Worm (Caenorhabditis elegans) whole organism, L4 larva: Measurements from ENCODE around the gene sre-41.

Source experiments
- D1046.2 ChIP-seq: fragments of 200-800 bp; sonication (Bioruptor generic); IDR thresholded peaks from 2 replicates; pipeline ENCODE4 v1.3.6; 2022; ENCODE audit warnings: missing genetic modification characterization, missing compliant biosample characterization
- F10B5.3 ChIP-seq: sonication (generic microtip); optimal IDR thresholded peaks from 2 replicates; lab custom pipeline; 2016; ENCODE audit warnings: mild to moderate bottlenecking, missing genetic modification characterization, missing compliant biosample characterization
- F26F4.8 ChIP-seq: fragments of 200-800 bp; sonication (Bioruptor generic); conservative IDR thresholded peaks from 2 replicates; pipeline ENCODE4 v1.3.6; 2022; ENCODE audit warnings: missing genetic modification characterization, missing compliant biosample characterization
- F44E2.7 ChIP-seq: fragments of 200-800 bp; sonication (Bioruptor generic); IDR thresholded peaks from 2 replicates; pipeline ENCODE4 v2.1.2; 2022; ENCODE audit warnings: missing genetic modification characterization, missing compliant biosample characterization
- T26A8.4 ChIP-seq: fragments of 200-800 bp; sonication (Bioruptor generic); IDR thresholded peaks from 2 replicates; pipeline ENCODE4 v1.3.6; 2022; ENCODE audit warnings: missing genetic modification characterization, missing compliant biosample characterization
- Y105C5A.15 ChIP-seq: fragments of 200-800 bp; sonication (Bioruptor generic); IDR thresholded peaks from 2 replicates; pipeline ENCODE4 v1.3.6; 2022; ENCODE audit warnings: missing genetic modification characterization, missing compliant biosample characterization
- Y5F2A.4 ChIP-seq: fragments of 200-800 bp; sonication (Bioruptor generic); optimal IDR thresholded peaks from 2 replicates; lab custom pipeline; 2018; ENCODE audit warnings: mild to moderate bottlenecking, missing genetic modification characterization, missing compliant biosample characterization
- Y75B8A.6 ChIP-seq: fragments of 200-800 bp; sonication (Bioruptor generic); IDR thresholded peaks from 2 replicates; pipeline ENCODE4 v1.3.6; 2022; ENCODE audit warnings: missing genetic modification reagents, missing genetic modification characterization, missing compliant biosample characterization
- aly-2 ChIP-seq: sonication (generic microtip); optimal IDR thresholded peaks from 2 replicates; lab custom pipeline; 2018; ENCODE audit warnings: missing biosample characterization, missing genetic modification characterization
- attf-4 ChIP-seq: sonication (generic microtip); optimal IDR thresholded peaks from 3 replicates; lab custom pipeline; 2017; ENCODE audit warnings: missing biosample characterization, missing genetic modification characterization
- ceh-82 ChIP-seq: sonication (generic microtip); optimal IDR thresholded peaks from 2 replicates; lab custom pipeline; 2017; ENCODE audit warnings: missing biosample characterization, missing genetic modification characterization
- ces-1 ChIP-seq: fragments of 150-350 bp; sonication (generic microtip); optimal IDR thresholded peaks from 4 replicates; lab custom pipeline; 2014; ENCODE audit warnings: missing biosample characterization, missing genetic modification reagents, missing genetic modification characterization
- daf-12 ChIP-seq: fragments of 150-350 bp; optimal IDR thresholded peaks from 2 replicates; lab custom pipeline; 2014; ENCODE audit warnings: missing biosample characterization, missing genetic modification reagents, missing genetic modification characterization
- daf-19 ChIP-seq: fragments of 200-800 bp; sonication (Bioruptor generic); conservative IDR thresholded peaks from 2 replicates; pipeline ENCODE4 v1.3.6; 2022; ENCODE audit warnings: missing genetic modification characterization, missing compliant biosample characterization
- daf-8 ChIP-seq: fragments of 200-800 bp; sonication (Bioruptor generic); IDR thresholded peaks from 2 replicates; pipeline ENCODE4 v1.3.6; 2022; ENCODE audit warnings: missing genetic modification characterization, missing compliant biosample characterization
- dmd-6 ChIP-seq: fragments of 200-800 bp; sonication (Bioruptor generic); IDR thresholded peaks from 2 replicates; pipeline ENCODE4 v1.3.6; 2022; ENCODE audit warnings: missing genetic modification reagents, missing genetic modification characterization, missing compliant biosample characterization
- dmd-8 ChIP-seq: fragments of 200-800 bp; sonication (Bioruptor generic); IDR thresholded peaks from 2 replicates; pipeline ENCODE4 v1.3.6; 2022; ENCODE audit warnings: missing genetic modification characterization, missing compliant biosample characterization
- dmd-9 ChIP-seq: fragments of 200-800 bp; sonication (Bioruptor generic); IDR thresholded peaks from 2 replicates; pipeline ENCODE4 v1.3.6; 2022; ENCODE audit warnings: missing genetic modification reagents, missing genetic modification characterization, missing compliant biosample characterization
- dpl-1 ChIP-seq: fragments of 150-350 bp; optimal IDR thresholded peaks from 2 replicates; lab custom pipeline; 2014; ENCODE audit warnings: missing biosample characterization, missing genetic modification reagents, missing genetic modification characterization
- duxl-1 ChIP-seq: sonication (generic microtip); optimal IDR thresholded peaks from 2 replicates; lab custom pipeline; 2016; ENCODE audit warnings: mild to moderate bottlenecking, missing genetic modification characterization, moderate library complexity, missing compliant biosample characterization; ENCODE audit not compliant: poor library complexity
- fos-1 ChIP-seq: fragments of 150-350 bp; optimal IDR thresholded peaks from 2 replicates; lab custom pipeline; 2014; ENCODE audit warnings: missing biosample characterization, missing genetic modification characterization
- gei-8 ChIP-seq: fragments of 200-800 bp; sonication (Bioruptor generic); optimal IDR thresholded peaks from 2 replicates; lab custom pipeline; 2018; ENCODE audit warnings: mild to moderate bottlenecking, missing genetic modification characterization, missing compliant biosample characterization
- hif-1 ChIP-seq, 2 experiments: sonication (generic microtip); optimal IDR thresholded peaks; 2 replicates each; lab custom pipeline; 2016 to 2017; ENCODE audit warnings: missing compliant biosample characterization in 2 of 2, missing genetic modification characterization in 2 of 2, missing genetic modification reagents in 2 of 2, missing genotype in 2 of 2, mild to moderate bottlenecking in 1 of 2
- hlh-11 ChIP-seq: fragments of 200-800 bp; sonication (Bioruptor generic); optimal IDR thresholded peaks from 2 replicates; lab custom pipeline; 2018; ENCODE audit warnings: mild to moderate bottlenecking, missing genetic modification characterization, missing compliant biosample characterization
- hlh-30 ChIP-seq: sonication (generic microtip); optimal IDR thresholded peaks from 2 replicates; lab custom pipeline; 2017; ENCODE audit warnings: antibody characterized with exemption, mild to moderate bottlenecking, missing genetic modification characterization, missing compliant biosample characterization; ENCODE audit not compliant: insufficient read depth
- hmg-1.1 ChIP-seq: fragments of 200-800 bp; sonication (Bioruptor generic); IDR thresholded peaks from 2 replicates; pipeline ENCODE4 v1.3.6; 2022; ENCODE audit warnings: missing genetic modification reagents, missing genetic modification characterization, missing compliant biosample characterization
- lin-29 ChIP-seq: fragments of 200-800 bp; sonication (Bioruptor generic); IDR thresholded peaks from 2 replicates; pipeline ENCODE4 v1.3.6; 2022; ENCODE audit warnings: missing genetic modification reagents, missing genetic modification characterization, missing compliant biosample characterization
- lin-38 ChIP-seq: fragments of 200-800 bp; sonication (Bioruptor generic); IDR thresholded peaks from 2 replicates; pipeline ENCODE4 v1.3.6; 2022; ENCODE audit warnings: missing genetic modification reagents, missing genetic modification characterization, missing compliant biosample characterization
- madf-5 ChIP-seq, 2 experiments: fragments of 200-800 bp; sonication (Bioruptor generic); IDR thresholded peaks; 2 replicates each; pipeline ENCODE4 v1.3.6; 2022; ENCODE audit warnings: missing compliant biosample characterization in 2 of 2, missing genetic modification characterization in 2 of 2
- madf-9 ChIP-seq: fragments of 200-800 bp; sonication (Bioruptor generic); conservative IDR thresholded peaks from 2 replicates; pipeline ENCODE4 v1.3.6; 2022; ENCODE audit warnings: missing genetic modification reagents, missing genetic modification characterization, missing compliant biosample characterization
- mdl-1 ChIP-seq, 2 experiments: fragments of 150-350 bp in 1 of 2; sonication (generic microtip) in 1 of 2; optimal IDR thresholded peaks; 2 replicates each; lab custom pipeline; 2014 to 2017; ENCODE audit warnings: missing biosample characterization in 2 of 2, missing genetic modification characterization in 2 of 2
- mdt-29 ChIP-seq: fragments of 200-800 bp; sonication (Bioruptor generic); IDR thresholded peaks from 2 replicates; pipeline ENCODE4 v1.3.6; 2022; ENCODE audit warnings: missing genetic modification reagents, missing genetic modification characterization, missing compliant biosample characterization
- mep-1 ChIP-seq: fragments of 150-350 bp; sonication (generic microtip); optimal IDR thresholded peaks from 3 replicates; lab custom pipeline; 2014; ENCODE audit warnings: missing biosample characterization, missing genetic modification characterization
- mxl-2 ChIP-seq: fragments of 200-800 bp; sonication (Bioruptor generic); conservative IDR thresholded peaks from 2 replicates; pipeline ENCODE4 v1.3.6; 2022; ENCODE audit warnings: missing genetic modification reagents, missing genetic modification characterization, missing compliant biosample characterization
- nhr-11 ChIP-seq: fragments of 150-350 bp; optimal IDR thresholded peaks from 2 replicates; lab custom pipeline; 2014; ENCODE audit warnings: missing biosample characterization, missing genetic modification characterization
- nhr-111 ChIP-seq: fragments of 200-800 bp; sonication (Bioruptor generic); optimal IDR thresholded peaks from 2 replicates; lab custom pipeline; 2018; ENCODE audit warnings: mild to moderate bottlenecking, missing genetic modification characterization, missing compliant biosample characterization
- nhr-237 ChIP-seq: sonication (generic microtip); optimal IDR thresholded peaks from 2 replicates; lab custom pipeline; 2017; ENCODE audit warnings: missing biosample characterization, missing genetic modification characterization
- nhr-42 ChIP-seq: fragments of 200-800 bp; sonication (Bioruptor generic); IDR thresholded peaks from 2 replicates; pipeline ENCODE4 v1.3.6; 2022; ENCODE audit warnings: missing genetic modification characterization, missing compliant biosample characterization
- pha-4 ChIP-seq, 2 experiments: fragments of 150-350 bp in 1 of 2; fragments of 200-800 bp in 1 of 2; sonication (Bioruptor generic) in 1 of 2; IDR thresholded peaks in 1 of 2; optimal IDR thresholded peaks in 1 of 2; 2 replicates each; pipeline versions ENCODE4 v1.3.6 to Lab custom; 2014 to 2022; ENCODE audit warnings: missing genetic modification characterization in 2 of 2, missing genetic modification reagents in 2 of 2, missing biosample characterization in 1 of 2, missing compliant biosample characterization in 1 of 2
- pqm-1 ChIP-seq: sonication (generic microtip); optimal IDR thresholded peaks from 2 replicates; lab custom pipeline; 2017; ENCODE audit warnings: missing biosample characterization, missing genetic modification characterization
- saeg-2 ChIP-seq: fragments of 200-800 bp; sonication (Bioruptor generic); IDR thresholded peaks from 2 replicates; pipeline ENCODE4 v1.3.6; 2022; ENCODE audit warnings: missing genetic modification reagents, missing genetic modification characterization, missing compliant biosample characterization
- skn-1 ChIP-seq: fragments of 150-350 bp; optimal IDR thresholded peaks from 2 replicates; lab custom pipeline; 2014; ENCODE audit warnings: missing biosample characterization, missing genetic modification characterization
- spr-1 ChIP-seq: sonication (generic microtip); optimal IDR thresholded peaks from 2 replicates; lab custom pipeline; 2016; ENCODE audit warnings: mild to moderate bottlenecking, missing genetic modification characterization, missing compliant biosample characterization
- unc-130 ChIP-seq: sonication (generic microtip); optimal IDR thresholded peaks from 2 replicates; lab custom pipeline; 2016; ENCODE audit warnings: missing genetic modification reagents, missing genetic modification characterization, missing compliant biosample characterization
- unc-39 ChIP-seq: sonication (generic microtip); optimal IDR thresholded peaks from 2 replicates; lab custom pipeline; 2017; ENCODE audit warnings: missing biosample characterization, missing genetic modification characterization
- zfp-2 ChIP-seq: sonication (generic microtip); optimal IDR thresholded peaks from 2 replicates; lab custom pipeline; 2016; ENCODE audit warnings: mild to moderate bottlenecking, missing genetic modification characterization, missing compliant biosample characterization
- zip-11 ChIP-seq: fragments of 200-800 bp; sonication (Bioruptor generic); IDR thresholded peaks from 2 replicates; pipeline ENCODE4 v1.3.6; 2022; ENCODE audit warnings: missing genetic modification characterization, missing compliant biosample characterization
- zip-2 ChIP-seq: fragments of 150-350 bp; optimal IDR thresholded peaks from 2 replicates; lab custom pipeline; 2014; ENCODE audit warnings: missing biosample characterization, missing genetic modification characterization
- ztf-11 ChIP-seq: fragments of 150-350 bp; optimal IDR thresholded peaks from 2 replicates; lab custom pipeline; 2014; ENCODE audit warnings: missing biosample characterization, missing genetic modification characterization
- ztf-7 ChIP-seq: fragments of 150-350 bp; optimal IDR thresholded peaks from 2 replicates; lab custom pipeline; 2014; ENCODE audit warnings: missing biosample characterization, missing genetic modification characterization

Gene sre-41

DNA sequence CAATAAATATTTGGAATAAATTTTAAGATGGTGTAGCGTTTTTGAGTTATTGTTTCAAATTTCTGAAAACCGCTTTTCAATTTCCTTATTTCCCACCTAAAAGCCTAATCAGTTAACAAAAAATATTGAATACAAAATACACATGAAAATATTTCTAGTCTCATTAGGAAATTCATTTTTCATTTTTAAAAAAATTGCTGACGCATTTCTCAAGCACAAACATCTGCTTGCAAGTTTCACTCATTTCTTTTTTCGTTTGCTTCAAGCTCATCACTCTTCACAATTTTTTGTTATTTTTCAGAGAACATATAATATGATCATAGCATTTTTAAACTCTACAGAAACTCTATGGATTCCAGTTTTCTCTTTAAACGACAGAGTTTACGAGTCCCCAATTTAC is at the start of gene sre-41:
Gene sre-41 (plus strand): TSS at position 301 of the 400 bp plus-strand sequence.
- TF ChIP-seq Y105C5A.15 (no peak), saeg-2 (GFP tag; lab: Robert Waterston, UW) (no peak), nhr-111 (no peak), dmd-6 (GFP tag; lab: Robert Waterston, UW) (no peak), F26F4.8 (GFP tag; lab: Robert Waterston, UW) (no peak), T26A8.4 (GFP tag; lab: Robert Waterston, UW) (no peak), zfp-2 (no peak), Y75B8A.6 (GFP tag; lab: Robert Waterston, UW) (no peak), zip-11 (GFP tag; lab: Robert Waterston, UW) (no peak), F44E2.7 (GFP tag; lab: Robert Waterston, UW) (no peak), Y5F2A.4 (GFP tag; lab: Kevin White, UChicago) (no peak), mep-1 (tag; lab: Kevin White, UChicago) (no peak), gei-8 (GFP tag; lab: Kevin White, UChicago) (no peak), lin-38 (no peak), daf-19 (GFP tag; lab: Robert Waterston, UW) (no peak), madf-9 (GFP tag; lab: Robert Waterston, UW) (no peak), mdl-1 (tag; optimal IDR thresholded peaks at IDR 0.05; lab: Kevin White, UChicago) (no peak), hif-1 (tag; optimal IDR thresholded peaks at IDR 0.05; lab: Kevin White, UChicago) (no peak), hmg-1.1 (GFP tag; lab: Robert Waterston, UW) (no peak)
- TF ChIP-seq, all 104 proteins: peak for 0

DNA sequence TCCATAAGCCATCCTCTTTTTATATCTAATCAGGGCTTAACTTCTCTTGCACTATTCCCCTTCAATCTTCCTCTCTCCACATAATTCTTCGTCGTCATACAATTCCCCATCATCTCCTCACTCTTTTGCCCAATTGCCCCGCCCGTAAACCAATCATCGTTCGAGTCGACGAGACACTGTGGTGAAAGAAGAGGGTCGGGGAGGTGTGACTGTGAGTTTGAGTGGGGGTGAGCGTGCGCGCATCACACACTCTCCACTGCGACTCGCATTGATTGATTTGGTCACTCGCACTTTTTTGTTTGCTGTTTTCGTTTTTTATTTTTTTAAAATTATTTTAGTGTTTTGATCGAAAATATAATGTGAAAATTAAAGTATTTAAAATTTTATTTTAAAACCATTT is 48.9 kb upstream of the sre-41 start:
- TF ChIP-seq attf-4 (tag; lab: Kevin White, UChicago), result no peak
- no peak for TF ChIP-seq gei-8 (GFP tag; lab: Kevin White, UChicago)
- TF ChIP-seq skn-1 (tag; lab: Kevin White, UChicago), result no peak
- no peak for TF ChIP-seq D1046.2 (GFP tag; lab: Robert Waterston, UW)
- no peak for TF ChIP-seq Y75B8A.6 (GFP tag; lab: Robert Waterston, UW)
- no peak for TF ChIP-seq daf-8 (GFP tag; lab: Robert Waterston, UW)
- TF ChIP-seq zfp-2, result no peak
- TF ChIP-seq hmg-1.1 (GFP tag; lab: Robert Waterston, UW), result no peak; the same call in 1 of the 2 replicates
- no peak for TF ChIP-seq pha-4 (GFP tag; IDR thresholded peaks at IDR 0.05; lab: Robert Waterston, UW)
- TF ChIP-seq pha-4 (tag; optimal IDR thresholded peaks at IDR 0.05; lab: Kevin White, UChicago), result no peak
- no peak for TF ChIP-seq spr-1 (tag; lab: Kevin White, UChicago)
- no peak for TF ChIP-seq F10B5.3 (tag; lab: Kevin White, UChicago)
- TF ChIP-seq dmd-9, result no peak
- TF ChIP-seq dpl-1 (GFP tag; lab: Kevin White, UChicago), result peak; percentile 43
- TF ChIP-seq ces-1 (GFP tag; lab: Kevin White, UChicago), result no peak
- TF ChIP-seq ceh-82, result no peak
- TF ChIP-seq nhr-42 (GFP tag; lab: Robert Waterston, UW), result no peak
- 0 out of 4 replicates have a peak, but pooled peaks of 1 of the 2 experiments have one; percentile 17 for TF ChIP-seq madf-5 (GFP tag; IDR thresholded peaks at IDR 0.05; lab: Robert Waterston, UW)
- peak; percentile 30; the same call in 1 of the 2 replicates for TF ChIP-seq lin-38
- TF ChIP-seq aly-2 (tag; lab: Kevin White, UChicago), result no peak
- TF ChIP-seq hlh-30, result peak; percentile 95
- no peak for TF ChIP-seq zip-2 (tag; lab: Kevin White, UChicago)
- TF ChIP-seq pqm-1 (tag; lab: Kevin White, UChicago), result no peak
- no peak for TF ChIP-seq lin-29
- TF ChIP-seq fos-1 (tag; lab: Kevin White, UChicago), result no peak
- no peak for TF ChIP-seq mdt-29 (GFP tag; lab: Robert Waterston, UW)
- no peak for TF ChIP-seq nhr-237 (tag; lab: Kevin White, UChicago)
- no peak for TF ChIP-seq dmd-8 (GFP tag; lab: Robert Waterston, UW)
- TF ChIP-seq unc-130 (GFP tag; lab: Kevin White, UChicago), result no peak
- TF ChIP-seq unc-39 (tag; lab: Kevin White, UChicago), result no peak
- TF ChIP-seq daf-12 (tag; lab: Kevin White, UChicago), result no peak
- TF ChIP-seq mdl-1 (tag; optimal IDR thresholded peaks at IDR 0.05; lab: Kevin White, UChicago), result peak in 1 of 2 experiments; percentile 57
- no peak for TF ChIP-seq ztf-11 (tag; lab: Kevin White, UChicago)
- TF ChIP-seq duxl-1 (tag; lab: Kevin White, UChicago), result peak; percentile 78
- no peak for TF ChIP-seq F26F4.8 (GFP tag; lab: Robert Waterston, UW)
- TF ChIP-seq mxl-2 (GFP tag; lab: Robert Waterston, UW), result no peak
- no peak for TF ChIP-seq nhr-11 (tag; lab: Kevin White, UChicago)
- no peak for TF ChIP-seq hlh-11 (tag; lab: Kevin White, UChicago)
- TF ChIP-seq ztf-7 (tag; lab: Kevin White, UChicago), result no peak
